Worm (Caenorhabditis elegans) whole organism, early embryonic: Measurements from ENCODE around the gene ZK1290.1.

Experiments
- F13C5.2 ChIP-seq: sonication (generic microtip); optimal IDR thresholded peaks from 2 replicates; lab custom pipeline; 2017; ENCODE audit warnings: mild to moderate bottlenecking, missing genetic modification characterization, inconsistent platforms, missing compliant biosample characterization
- ama-1 ChIP-seq: fragments of 150-350 bp; optimal IDR thresholded peaks from 2 replicates; lab custom pipeline; 2014
- ets-7 ChIP-seq: sonication (generic microtip); optimal IDR thresholded peaks from 2 replicates; lab custom pipeline; 2016; ENCODE audit warnings: missing genotype, missing genetic modification characterization, missing compliant biosample characterization
- flt-1 ChIP-seq: fragments of 200-800 bp; sonication (Bioruptor generic); IDR thresholded peaks from 2 replicates; pipeline ENCODE4 v1.3.6; 2022; ENCODE audit warnings: missing genetic modification characterization, missing compliant biosample characterization
- sea-1 ChIP-seq: fragments of 200-800 bp; sonication (Bioruptor generic); conservative IDR thresholded peaks from 2 replicates; pipeline ENCODE4 v1.3.6; 2022; ENCODE audit warnings: missing genetic modification characterization, missing compliant biosample characterization
- tra-4 ChIP-seq: sonication (generic microtip); optimal IDR thresholded peaks from 2 replicates; lab custom pipeline; 2017; ENCODE audit warnings: missing genetic modification characterization, missing compliant biosample characterization

ce11 chrII:7525458-7525857 lies 36.1 kb upstream of the ZK1290.1 start, which contains the start of the genes ZK1290.7 and rnh-1.1:
- TF ChIP-seq F13C5.2 (tag; lab: Kevin White, UChicago) (no peak), flt-1 (GFP tag; lab: Robert Waterston, UW) (no peak), ama-1 (lab: Kevin White, UChicago) (no peak), tra-4 (tag; lab: Kevin White, UChicago) (no peak), sea-1 (no peak), ets-7 (no peak)
